Worm (Caenorhabditis elegans): ENCODE results near the gene F10C1.23.
A peak's percentile ranks its signal among the peaks of the same experiment; 100 is the strongest.

The F10C1.23 gene

DNA sequence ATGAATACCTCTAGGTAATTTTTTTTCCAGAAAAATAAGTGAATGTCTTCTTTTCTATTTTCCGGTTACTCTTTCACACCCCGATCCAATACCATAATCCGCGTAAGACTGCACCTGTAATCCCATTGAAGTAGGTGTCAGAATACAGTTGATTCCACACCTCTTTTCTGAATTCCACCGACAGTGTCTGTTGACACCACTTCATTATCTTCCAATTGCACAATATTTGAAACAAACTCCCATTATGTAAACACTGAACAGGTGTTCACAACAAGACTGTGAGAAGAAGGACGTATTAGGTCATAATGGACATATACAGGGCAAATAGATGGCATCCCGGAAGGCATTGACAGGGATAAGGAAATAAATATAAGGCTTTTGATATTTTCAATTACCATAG lies 19.5 kb downstream of the F10C1.23 start:
- TF ChIP-seq snpc-4 (tag; optimal IDR thresholded peaks at IDR 0.05) (no peak), ceh-9 (tag; optimal IDR thresholded peaks at IDR 0.05) (no peak), nhr-11 (tag; optimal IDR thresholded peaks at IDR 0.05) (no peak), daf-12 (tag; optimal IDR thresholded peaks at IDR 0.05) (no peak), ZK546.5 (tag; optimal IDR thresholded peaks at IDR 0.05) (no peak), fkh-2 (tag; optimal IDR thresholded peaks at IDR 0.05) (no peak), nhr-77 (tag; optimal IDR thresholded peaks at IDR 0.05) (no peak), skn-1 (tag; optimal IDR thresholded peaks at IDR 0.05) (no peak), ztf-11 (tag; optimal IDR thresholded peaks at IDR 0.05) (no peak), ceh-28 (tag; optimal IDR thresholded peaks at IDR 0.05) (no peak), nhr-25 (tag; optimal IDR thresholded peaks at IDR 0.05) (no peak), nhr-43 (tag; optimal IDR thresholded peaks at IDR 0.05; ENCODE audit: poor library complexity, severe bottlenecking) (no peak)

DNA sequence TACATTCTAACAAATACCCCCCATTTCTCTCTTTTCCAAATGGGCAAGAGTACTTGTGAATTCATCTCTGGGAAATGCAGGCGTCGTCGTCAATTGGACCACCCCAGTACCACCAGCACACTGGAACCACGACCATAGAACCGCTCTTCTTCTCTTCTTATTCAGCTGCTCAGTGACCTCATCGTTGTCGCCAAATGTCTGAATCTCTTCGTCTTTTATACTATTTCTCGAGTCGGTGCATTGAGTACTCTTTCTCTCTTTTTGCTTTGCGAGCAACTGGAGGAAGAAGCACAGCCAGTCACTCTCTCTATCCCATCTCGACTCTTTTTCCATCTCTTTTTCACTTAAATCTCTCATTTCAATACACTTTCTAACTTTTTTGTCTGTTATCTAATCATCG lies 22.0 kb downstream of the F10C1.23 start:
- TF ChIP-seq R02D3.7 (tag; optimal IDR thresholded peaks at IDR 0.05): no peak
- TF ChIP-seq eor-1 (tag; optimal IDR thresholded peaks at IDR 0.05): no peak
- TF ChIP-seq ceh-28 (tag; optimal IDR thresholded peaks at IDR 0.05): no peak
- no peak for TF ChIP-seq mml-1 (tag; optimal IDR thresholded peaks at IDR 0.05)
- no peak for TF ChIP-seq ama-1 (optimal IDR thresholded peaks at IDR 0.05)
- peak; percentile 21 for TF ChIP-seq fkh-10 (GFP tag; optimal IDR thresholded peaks at IDR 0.05)
- no peak for TF ChIP-seq ceh-82 (tag; optimal IDR thresholded peaks at IDR 0.05)
- TF ChIP-seq elt-2 (tag; optimal IDR thresholded peaks at IDR 0.05): no peak
- TF ChIP-seq pqm-1 (tag; optimal IDR thresholded peaks at IDR 0.05): no peak
- TF ChIP-seq nfya-1 (tag; optimal IDR thresholded peaks at IDR 0.05; ENCODE audit: insufficient read depth): peak; percentile 51
- no peak for TF ChIP-seq nhr-237 (tag; optimal IDR thresholded peaks at IDR 0.05)
- TF ChIP-seq fkh-2 (tag; optimal IDR thresholded peaks at IDR 0.05): no peak
- TF ChIP-seq hmg-11 (tag; optimal IDR thresholded peaks at IDR 0.05): peak; percentile 56
- peak; percentile 1 for TF ChIP-seq lin-39 (tag; optimal IDR thresholded peaks at IDR 0.05)
- TF ChIP-seq ceh-9 (tag; optimal IDR thresholded peaks at IDR 0.05): no peak
- peak; percentile 22 for TF ChIP-seq skn-1 (tag; optimal IDR thresholded peaks at IDR 0.05)
- no peak for TF ChIP-seq jun-1 (tag; optimal IDR thresholded peaks at IDR 0.05)
- no peak for TF ChIP-seq elt-1 (tag; optimal IDR thresholded peaks at IDR 0.05)
- no peak for TF ChIP-seq nhr-43 (tag; optimal IDR thresholded peaks at IDR 0.05; ENCODE audit: poor library complexity, severe bottlenecking)
- TF ChIP-seq aly-2 (tag; optimal IDR thresholded peaks at IDR 0.05): no peak
- TF ChIP-seq lin-15B (tag; optimal IDR thresholded peaks at IDR 0.05): no peak
- no peak for TF ChIP-seq unc-62 (GFP tag; optimal IDR thresholded peaks at IDR 0.05)

DNA sequence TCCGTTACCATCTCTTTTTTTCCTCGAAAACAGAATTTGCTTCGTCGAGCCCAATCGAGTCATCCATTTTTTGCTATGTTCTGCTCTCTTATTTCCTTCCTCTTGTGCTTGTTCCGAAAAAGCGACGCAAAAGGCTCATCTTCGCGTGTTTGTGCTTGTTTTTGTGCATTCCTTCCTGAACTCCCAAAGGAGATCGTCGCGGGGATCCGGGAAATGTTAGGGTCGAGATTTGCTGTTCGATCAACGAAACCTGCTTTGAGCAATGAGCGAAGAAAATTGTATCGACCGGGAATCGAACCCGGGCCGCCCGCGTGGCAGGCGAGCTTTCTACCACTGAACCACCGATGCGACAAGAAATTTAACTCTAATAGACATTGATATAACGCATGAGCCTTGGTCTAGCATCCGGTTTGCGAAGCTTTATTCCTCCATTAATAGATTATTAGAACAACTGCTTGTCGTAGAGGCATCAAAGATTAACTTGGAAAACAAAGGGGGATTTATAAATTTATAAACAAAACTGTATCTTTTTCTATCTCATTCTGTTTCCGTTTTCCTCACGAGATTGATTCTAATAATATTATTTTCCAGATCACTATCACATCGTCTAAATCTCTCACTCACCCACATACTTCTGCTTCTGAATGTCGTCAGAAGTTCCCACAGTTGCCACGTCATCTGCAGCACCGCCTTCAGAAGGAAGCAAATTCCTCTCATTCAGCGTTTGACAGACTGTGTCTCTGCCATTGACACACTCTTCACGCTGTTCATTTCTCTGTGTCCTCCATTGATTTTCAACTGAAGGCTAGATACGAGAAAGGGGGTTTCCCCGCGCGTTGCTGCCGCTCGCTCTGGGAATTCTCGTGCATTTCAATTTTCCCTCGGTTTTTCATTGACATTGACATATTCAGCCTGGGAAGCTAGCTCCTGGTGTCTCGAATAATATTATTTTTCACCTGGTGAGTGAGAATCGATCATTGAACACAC lies 24.4 kb downstream of the F10C1.23 start, which contains the start of gene K05F1.6:
Gene K05F1.6, plus strand, starts transcription at position 586 of the 987 bp plus-strand sequence.
- no peak for TF ChIP-seq ama-1 (optimal IDR thresholded peaks at IDR 0.05)
- no peak for TF ChIP-seq elt-1 (tag; optimal IDR thresholded peaks at IDR 0.05)
- no peak for TF ChIP-seq nhr-76 (tag; optimal IDR thresholded peaks at IDR 0.05)
- TF ChIP-seq ceh-9 (tag; optimal IDR thresholded peaks at IDR 0.05): no peak
- no peak for TF ChIP-seq fos-1 (tag; optimal IDR thresholded peaks at IDR 0.05)
- TF ChIP-seq pha-4 (tag; optimal IDR thresholded peaks at IDR 0.05): peak; percentile 24
- no peak for TF ChIP-seq nhr-237 (tag; optimal IDR thresholded peaks at IDR 0.05)
- peak; percentile 81 for TF ChIP-seq lin-39 (tag; optimal IDR thresholded peaks at IDR 0.05)
- no peak for TF ChIP-seq ztf-4 (tag; optimal IDR thresholded peaks at IDR 0.05)
- TF ChIP-seq nhr-23 (tag; optimal IDR thresholded peaks at IDR 0.05): no peak
- no peak for TF ChIP-seq eor-1 (tag; optimal IDR thresholded peaks at IDR 0.05)
- no peak for TF ChIP-seq aly-2 (tag; optimal IDR thresholded peaks at IDR 0.05)
- TF ChIP-seq egl-27 (tag; optimal IDR thresholded peaks at IDR 0.05): no peak
- TF ChIP-seq skn-1 (tag; optimal IDR thresholded peaks at IDR 0.05): peak; percentile 43
- no peak for TF ChIP-seq elt-3 (tag; optimal IDR thresholded peaks at IDR 0.05)
- TF ChIP-seq tbx-2 (tag; optimal IDR thresholded peaks at IDR 0.05): peak; percentile 61
- no peak for TF ChIP-seq daf-12 (tag; optimal IDR thresholded peaks at IDR 0.05)
- TF ChIP-seq fkh-10 (GFP tag; optimal IDR thresholded peaks at IDR 0.05): no peak
- no peak for TF ChIP-seq R02D3.7 (tag; optimal IDR thresholded peaks at IDR 0.05)
- TF ChIP-seq lin-15B (tag; optimal IDR thresholded peaks at IDR 0.05): no peak
- TF ChIP-seq snpc-4 (tag; optimal IDR thresholded peaks at IDR 0.05): peak; percentile 15
- TF ChIP-seq ceh-82 (tag; optimal IDR thresholded peaks at IDR 0.05): peak; percentile 25
- no peak for TF ChIP-seq nhr-12 (tag; optimal IDR thresholded peaks at IDR 0.05)
- TF ChIP-seq nhr-11 (tag; optimal IDR thresholded peaks at IDR 0.05): no peak
- TF ChIP-seq elt-2 (tag; optimal IDR thresholded peaks at IDR 0.05): peak; percentile 73
- TF ChIP-seq hmg-11 (tag; optimal IDR thresholded peaks at IDR 0.05): peak; percentile 37
- TF ChIP-seq mdl-1 (tag; optimal IDR thresholded peaks at IDR 0.05): peak; percentile 3
- no peak for TF ChIP-seq sea-2 (GFP tag; optimal IDR thresholded peaks at IDR 0.05)
- no peak for TF ChIP-seq nhr-67 (tag; optimal IDR thresholded peaks at IDR 0.05)
- peak; percentile 40 for TF ChIP-seq nhr-77 (tag; optimal IDR thresholded peaks at IDR 0.05)
- no peak for TF ChIP-seq nhr-25 (tag; optimal IDR thresholded peaks at IDR 0.05)
- TF ChIP-seq ztf-11 (tag; optimal IDR thresholded peaks at IDR 0.05): no peak
- TF ChIP-seq unc-39 (tag; optimal IDR thresholded peaks at IDR 0.05): no peak
- no peak for TF ChIP-seq egl-5 (tag; optimal IDR thresholded peaks at IDR 0.05)
- TF ChIP-seq fkh-2 (tag; optimal IDR thresholded peaks at IDR 0.05): no peak
- TF ChIP-seq ceh-28 (tag; optimal IDR thresholded peaks at IDR 0.05): peak; percentile 26
- TF ChIP-seq mml-1 (tag; optimal IDR thresholded peaks at IDR 0.05): no peak
- TF ChIP-seq ZK546.5 (tag; optimal IDR thresholded peaks at IDR 0.05): no peak
- TF ChIP-seq lsy-12 (tag; optimal IDR thresholded peaks at IDR 0.05): peak; percentile 47

Measured in whole organism, L3 larva.